Fruit fly (Drosophila melanogaster): Measurements from ENCODE around the gene Prosalpha4.

The Prosalpha4 gene

dm6 chrX:16266437-16266836 is 9.6 kb upstream of the Prosalpha4 start, which contains the start of gene CG12507:
CG12507 (minus strand) TSS chrX:16266537.
- TF ChIP-seq cnc (optimal IDR thresholded peaks at IDR 0.05) (no peak), toe (GFP tag; optimal IDR thresholded peaks at IDR 0.05) (no peak), Clk (GFP tag; optimal IDR thresholded peaks at IDR 0.05) (no peak), tj (GFP tag; optimal IDR thresholded peaks at IDR 0.05) (no peak), Crg-1 (GFP tag; optimal IDR thresholded peaks at IDR 0.05) (no peak), Hr96 (GFP tag; optimal IDR thresholded peaks at IDR 0.05) (no peak), CG33017 (tag; optimal IDR thresholded peaks at IDR 0.05) (no peak), CG11617 (GFP tag; optimal IDR thresholded peaks at IDR 0.05) (no peak), CG1620 (GFP tag; optimal IDR thresholded peaks at IDR 0.05) (no peak), pad (GFP tag; optimal IDR thresholded peaks at IDR 0.05) (no peak), Mnt (GFP tag; optimal IDR thresholded peaks at IDR 0.05) (no peak), cic (GFP tag; optimal IDR thresholded peaks at IDR 0.05) (no peak), ovo (GFP tag; optimal IDR thresholded peaks at IDR 0.05) (no peak), kay (GFP tag; ENCODE audit: borderline replicate concordance) (no peak), CG7101 (tag; optimal IDR thresholded peaks at IDR 0.05) (no peak), CG14711 (tag; optimal IDR thresholded peaks at IDR 0.05) (no peak), CG5204 (GFP tag; optimal IDR thresholded peaks at IDR 0.05) (no peak), CG12768 (GFP tag; optimal IDR thresholded peaks at IDR 0.05) (no peak), CG7045 (GFP tag; optimal IDR thresholded peaks at IDR 0.05) (no peak)

- TF ChIP-seq CG7045 (GFP tag; optimal IDR thresholded peaks at IDR 0.05) = peak; percentile 8
- TF ChIP-seq cic (GFP tag; optimal IDR thresholded peaks at IDR 0.05) = peak; percentile 53
- peak; percentile 67 for TF ChIP-seq CG7101 (tag; optimal IDR thresholded peaks at IDR 0.05)
- TF ChIP-seq toe (GFP tag; optimal IDR thresholded peaks at IDR 0.05) = peak; percentile 49
- TF ChIP-seq Clk (GFP tag; optimal IDR thresholded peaks at IDR 0.05) = peak; percentile 6
- peak; percentile 10 for TF ChIP-seq CG5204 (GFP tag; optimal IDR thresholded peaks at IDR 0.05)
- TF ChIP-seq CG12768 (GFP tag; optimal IDR thresholded peaks at IDR 0.05) = peak; percentile 85
- TF ChIP-seq CG14711 (tag; optimal IDR thresholded peaks at IDR 0.05) = peak; percentile 44
- TF ChIP-seq bab1 (GFP tag; optimal IDR thresholded peaks at IDR 0.05) = peak; percentile 70
- TF ChIP-seq Mnt (GFP tag; optimal IDR thresholded peaks at IDR 0.05) = peak; percentile 74
- no peak for TF ChIP-seq kay (GFP tag; ENCODE audit: borderline replicate concordance)
- TF ChIP-seq CG33017 (tag; optimal IDR thresholded peaks at IDR 0.05) = peak; percentile 36
- peak; percentile 22 for TF ChIP-seq tj (GFP tag; optimal IDR thresholded peaks at IDR 0.05)
- TF ChIP-seq CG11617 (GFP tag; optimal IDR thresholded peaks at IDR 0.05) = peak; percentile 63
- TF ChIP-seq pad (GFP tag; optimal IDR thresholded peaks at IDR 0.05) = peak; percentile 74
- TF ChIP-seq Crg-1 (GFP tag; optimal IDR thresholded peaks at IDR 0.05) = peak; percentile 84
- TF ChIP-seq ovo (GFP tag; optimal IDR thresholded peaks at IDR 0.05) = peak; percentile 76
- no peak for TF ChIP-seq cnc (optimal IDR thresholded peaks at IDR 0.05)
- no peak for TF ChIP-seq Hr96 (GFP tag; optimal IDR thresholded peaks at IDR 0.05)
- peak; percentile 86 for TF ChIP-seq CG1620 (GFP tag; optimal IDR thresholded peaks at IDR 0.05)
These were observed 5.3 kb upstream of the Prosalpha4 start, which contains the start of gene Mfe2 for dm6 chrX:16270795-16271194. Mfe2 (plus strand) TSS chrX:16270951.

dm6 chrX:16275168-16275853 is 759 bp upstream of the Prosalpha4 start:
- TF ChIP-seq ovo (GFP tag; optimal IDR thresholded peaks at IDR 0.05) (peak; percentile 48), Crg-1 (GFP tag; optimal IDR thresholded peaks at IDR 0.05) (no peak)

- TF ChIP-seq CG1620 (GFP tag; optimal IDR thresholded peaks at IDR 0.05) = peak; percentile 30
- TF ChIP-seq cnc (optimal IDR thresholded peaks at IDR 0.05) = peak in 1 of 2 experiments; percentile 59
- TF ChIP-seq CG11617 (GFP tag; optimal IDR thresholded peaks at IDR 0.05) = no peak
- peak; percentile 33 for TF ChIP-seq Mnt (GFP tag; optimal IDR thresholded peaks at IDR 0.05)
- peak; percentile 28 for TF ChIP-seq ovo (GFP tag; optimal IDR thresholded peaks at IDR 0.05)
- TF ChIP-seq CG33017 (tag; optimal IDR thresholded peaks at IDR 0.05) = peak; percentile 6
- no peak for TF ChIP-seq CG5204 (GFP tag; optimal IDR thresholded peaks at IDR 0.05)
These were observed 1.9 kb downstream of the Prosalpha4 start, which contains the start of gene eas for dm6 chrX:16277878-16278506. eas (plus strand) TSS chrX:16278328.

DNA sequence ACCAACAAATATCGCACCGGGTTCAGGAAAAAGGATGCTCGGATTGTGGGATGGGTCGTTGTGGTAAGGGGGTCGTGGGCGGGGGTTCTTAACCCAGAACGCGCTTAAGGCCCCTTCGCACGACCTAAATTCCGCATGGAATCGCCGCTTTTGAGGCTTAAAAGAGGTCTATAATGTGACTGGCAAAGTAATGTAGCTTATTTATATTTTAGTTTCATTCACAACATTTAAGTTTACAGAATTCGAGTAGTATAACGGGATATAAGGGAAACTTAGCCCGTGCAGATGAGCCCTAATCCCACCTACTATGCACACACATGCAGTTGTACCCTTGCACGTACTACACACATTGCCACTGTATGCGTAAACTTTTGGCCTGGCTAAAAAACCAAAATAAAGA is 2.7 kb downstream of the Prosalpha4 start:
- peak; percentile 81 for TF ChIP-seq CG7045 (GFP tag; optimal IDR thresholded peaks at IDR 0.05)
- TF ChIP-seq cic (GFP tag; optimal IDR thresholded peaks at IDR 0.05) = no peak
- TF ChIP-seq kay (GFP tag; ENCODE audit: borderline replicate concordance) = no peak
- TF ChIP-seq ovo (GFP tag; optimal IDR thresholded peaks at IDR 0.05) = peak; percentile 61
- no peak for TF ChIP-seq cnc (optimal IDR thresholded peaks at IDR 0.05)
- TF ChIP-seq CG5204 (GFP tag; optimal IDR thresholded peaks at IDR 0.05) = peak; percentile 62
- peak; percentile 68 for TF ChIP-seq CG12768 (GFP tag; optimal IDR thresholded peaks at IDR 0.05)
- TF ChIP-seq CG33017 (tag; optimal IDR thresholded peaks at IDR 0.05) = peak; percentile 65
- TF ChIP-seq CG14711 (tag; optimal IDR thresholded peaks at IDR 0.05) = peak; percentile 74
- peak; percentile 81 for TF ChIP-seq Hr96 (GFP tag; optimal IDR thresholded peaks at IDR 0.05)
- peak; percentile 20 for TF ChIP-seq CG1620 (GFP tag; optimal IDR thresholded peaks at IDR 0.05)
- peak; percentile 20 for TF ChIP-seq Crg-1 (GFP tag; optimal IDR thresholded peaks at IDR 0.05)
- TF ChIP-seq CG7101 (tag; optimal IDR thresholded peaks at IDR 0.05) = peak; percentile 89
- TF ChIP-seq Mnt (GFP tag; optimal IDR thresholded peaks at IDR 0.05) = peak; percentile 40
- peak; percentile 80 for TF ChIP-seq CG11617 (GFP tag; optimal IDR thresholded peaks at IDR 0.05)
- TF ChIP-seq toe (GFP tag; optimal IDR thresholded peaks at IDR 0.05) = peak; percentile 66
- TF ChIP-seq bab1 (GFP tag; optimal IDR thresholded peaks at IDR 0.05) = peak; percentile 91
- peak; percentile 70 for TF ChIP-seq tj (GFP tag; optimal IDR thresholded peaks at IDR 0.05)
- no peak for TF ChIP-seq Clk (GFP tag; optimal IDR thresholded peaks at IDR 0.05)
- TF ChIP-seq pad (GFP tag; optimal IDR thresholded peaks at IDR 0.05) = peak; percentile 58
